Fruit fly (Drosophila melanogaster): ENCODE results near the gene CG2975.

The CG2975 gene

DNA sequence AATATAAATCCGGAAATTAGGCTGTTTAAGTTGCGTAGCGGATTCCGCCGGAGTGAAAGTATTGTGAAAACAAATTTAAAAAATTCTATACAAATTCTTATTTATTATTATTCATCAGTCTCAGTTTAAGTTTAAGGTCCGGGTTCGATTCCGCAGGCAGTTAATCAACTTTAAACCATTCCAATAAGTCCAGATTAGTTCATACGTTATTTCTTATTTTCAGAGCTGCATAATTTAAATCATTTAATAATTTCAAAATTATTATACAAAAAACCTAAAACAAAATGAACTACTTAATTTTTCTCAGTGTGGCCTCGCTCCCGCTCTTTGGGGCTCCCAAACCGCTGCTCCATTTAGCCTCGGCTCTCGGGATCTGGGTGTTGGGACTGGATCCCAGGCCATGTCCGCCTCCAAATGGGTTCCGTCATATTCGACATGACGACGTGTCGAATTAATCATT lies 9.6 kb upstream of the CG2975 start (continued):
- TF ChIP-seq ara (GFP tag; IDR thresholded peaks at IDR 0.05) (peak; percentile 70), CG6791 (GFP tag; IDR thresholded peaks at IDR 0.05; ENCODE audit: partially characterized antibody) (no peak), Side (GFP tag; optimal IDR thresholded peaks at IDR 0.05) (peak; percentile 47), pzg (GFP tag; optimal IDR thresholded peaks at IDR 0.05) (no peak), CG4854 (GFP tag; optimal IDR thresholded peaks at IDR 0.05) (peak; percentile 76), slp2 (GFP tag; optimal IDR thresholded peaks at IDR 0.05) (peak; percentile 29), CkIIα-i1 (GFP tag; IDR thresholded peaks at IDR 0.05) (no peak), NFAT (GFP tag; IDR thresholded peaks at IDR 0.05) (peak; percentile 31), Fer3 (tag; optimal IDR thresholded peaks at IDR 0.05) (peak; percentile 74), Hr51 (GFP tag; optimal IDR thresholded peaks at IDR 0.05) (peak; percentile 64 to 93), CG4282 (GFP tag; optimal IDR thresholded peaks at IDR 0.05) (no peak), fd96Cb (tag; optimal IDR thresholded peaks at IDR 0.05) (peak; percentile 89), klu (GFP tag; IDR thresholded peaks at IDR 0.05) (peak; percentile 75; the same call in 1 of the 2 replicates), BtbVII (GFP tag; optimal IDR thresholded peaks at IDR 0.05) (peak; percentile 88), cad (GFP tag; optimal IDR thresholded peaks at IDR 0.05) (no peak), CG17186 (GFP tag; optimal IDR thresholded peaks at IDR 0.05) (peak; percentile 25), schlank (tag; optimal IDR thresholded peaks at IDR 0.05) (peak; percentile 49), crp (GFP tag; optimal IDR thresholded peaks at IDR 0.05) (peak in 1 of 2 experiments; percentile 48), ttk (GFP tag; IDR thresholded peaks at IDR 0.05) (peak; percentile 57; the same call in 1 of the 2 replicates), CG9215 (GFP tag; IDR thresholded peaks at IDR 0.05) (peak; percentile 78), lbe (GFP tag; optimal IDR thresholded peaks at IDR 0.05) (peak; percentile 76), gce (GFP tag; IDR thresholded peaks at IDR 0.05) (peak; percentile 27; the same call in 1 of the 3 replicates), CG4707 (GFP tag; optimal IDR thresholded peaks at IDR 0.05) (peak; percentile 57), CG7357 (GFP tag; IDR thresholded peaks at IDR 0.05) (peak; percentile 81), dysf (GFP tag; IDR thresholded peaks at IDR 0.05) (peak; percentile 85), PHDP (tag; optimal IDR thresholded peaks at IDR 0.05) (peak; percentile 85), CG8765 (GFP tag; IDR thresholded peaks at IDR 0.05) (0 out of 2 replicates have a peak, but pooled peaks have one; percentile 10), CG3407 (GFP tag; optimal IDR thresholded peaks at IDR 0.05) (peak; percentile 81), zen2 (GFP tag; IDR thresholded peaks at IDR 0.05; ENCODE audit: partially characterized antibody) (no peak), CG14710 (tag; optimal IDR thresholded peaks at IDR 0.05) (peak; percentile 94), gt (GFP tag; IDR thresholded peaks at IDR 0.05) (peak; percentile 36; the same call in 1 of the 2 replicates), D19B (GFP tag; optimal IDR thresholded peaks at IDR 0.05) (peak; percentile 71), gcm (GFP tag; optimal IDR thresholded peaks at IDR 0.05) (peak; percentile 89), ranshi (GFP tag; IDR thresholded peaks at IDR 0.05) (peak; percentile 42; the same call in 1 of the 2 replicates), CG31365 (tag; optimal IDR thresholded peaks at IDR 0.05) (no peak), CG34422 (GFP tag; IDR thresholded peaks at IDR 0.05) (peak; percentile 69; the same call in 2 of the 3 replicates), nerfin-1 (tag; optimal IDR thresholded peaks at IDR 0.05) (peak; percentile 87), stwl (tag; optimal IDR thresholded peaks at IDR 0.05) (no peak), CTCF (GFP tag; optimal IDR thresholded peaks at IDR 0.05) (peak; percentile 45), dan (GFP tag; IDR thresholded peaks at IDR 0.05) (no peak), Antp (GFP tag; optimal IDR thresholded peaks at IDR 0.05) (peak; percentile 7), ro (GFP tag; IDR thresholded peaks at IDR 0.05) (peak; percentile 24; the same call in 1 of the 2 replicates), ase (GFP tag; IDR thresholded peaks at IDR 0.05) (peak; percentile 64; the same call in 1 of the 3 replicates), CG4424 (GFP tag; optimal IDR thresholded peaks at IDR 0.05) (peak; percentile 91), pros (GFP tag; optimal IDR thresholded peaks at IDR 0.05) (peak; percentile 6), Atf-2 (GFP tag; optimal IDR thresholded peaks at IDR 0.05) (peak; percentile 43), CG16813 (GFP tag; IDR thresholded peaks at IDR 0.05; ENCODE audit: partially characterized antibody) (no peak), CG18599 (GFP tag; optimal IDR thresholded peaks at IDR 0.05) (peak; percentile 89), CG11093 (GFP tag; IDR thresholded peaks at IDR 0.05) (peak; percentile 74; the same call in 2 of the 3 replicates), lab (GFP tag; optimal IDR thresholded peaks at IDR 0.05) (peak; percentile 86)

Measured in whole organism, embryonic.